Worm (Caenorhabditis elegans) whole organism, early embryonic: ENCODE results near the gene srz-20.

Experiments
- B0310.2 ChIP-seq: sonication (generic microtip); optimal IDR thresholded peaks from 2 replicates; lab custom pipeline; 2016; ENCODE audit warnings: mild to moderate bottlenecking, missing genetic modification characterization, missing compliant biosample characterization
- F13C5.2 ChIP-seq: sonication (generic microtip); optimal IDR thresholded peaks from 2 replicates; lab custom pipeline; 2017; ENCODE audit warnings: mild to moderate bottlenecking, missing genetic modification characterization, inconsistent platforms, missing compliant biosample characterization
- aly-1 ChIP-seq: sonication (generic microtip); optimal IDR thresholded peaks from 2 replicates; lab custom pipeline; 2016; ENCODE audit warnings: missing genetic modification characterization, missing compliant biosample characterization
- ama-1 ChIP-seq: fragments of 150-350 bp; optimal IDR thresholded peaks from 2 replicates; lab custom pipeline; 2014
- ceh-36 ChIP-seq: sonication (generic microtip); optimal IDR thresholded peaks from 2 replicates; lab custom pipeline; 2016; ENCODE audit warnings: missing genetic modification characterization, inconsistent platforms, missing compliant biosample characterization
- ets-7 ChIP-seq: sonication (generic microtip); optimal IDR thresholded peaks from 2 replicates; lab custom pipeline; 2016; ENCODE audit warnings: missing genotype, missing genetic modification characterization, missing compliant biosample characterization
- flt-1 ChIP-seq: fragments of 200-800 bp; sonication (Bioruptor generic); IDR thresholded peaks from 2 replicates; pipeline ENCODE4 v1.3.6; 2022; ENCODE audit warnings: missing genetic modification characterization, missing compliant biosample characterization
- hmbx-1 ChIP-seq: sonication (generic microtip); optimal IDR thresholded peaks from 2 replicates; lab custom pipeline; 2016; ENCODE audit warnings: mild to moderate bottlenecking, missing genetic modification characterization, missing compliant biosample characterization
- hmg-4 ChIP-seq: fragments of 200-800 bp; sonication (Bioruptor generic); optimal IDR thresholded peaks from 2 replicates; lab custom pipeline; 2018; ENCODE audit warnings: mild to moderate bottlenecking, missing genetic modification characterization, missing compliant biosample characterization
- hnd-1 ChIP-seq: sonication (generic microtip); optimal IDR thresholded peaks from 2 replicates; lab custom pipeline; 2016; ENCODE audit warnings: missing genetic modification characterization, missing compliant biosample characterization
- pes-1 ChIP-seq: fragments of 200-800 bp; sonication (Bioruptor generic); IDR thresholded peaks from 2 replicates; pipeline ENCODE4 v1.3.6; 2022; ENCODE audit warnings: missing genetic modification reagents, missing genetic modification characterization, missing compliant biosample characterization
- sea-1 ChIP-seq: fragments of 200-800 bp; sonication (Bioruptor generic); conservative IDR thresholded peaks from 2 replicates; pipeline ENCODE4 v1.3.6; 2022; ENCODE audit warnings: missing genetic modification characterization, missing compliant biosample characterization
- tbx-37 ChIP-seq: fragments of 200-800 bp; sonication (Bioruptor generic); conservative IDR thresholded peaks from 2 replicates; pipeline ENCODE4 v1.3.6; 2022; ENCODE audit warnings: missing genetic modification reagents, missing genetic modification characterization, missing compliant biosample characterization
- tra-4 ChIP-seq: sonication (generic microtip); optimal IDR thresholded peaks from 2 replicates; lab custom pipeline; 2017; ENCODE audit warnings: missing genetic modification characterization, missing compliant biosample characterization

ce11 chrIV:3963498-3963897, 48.1 kb downstream of the srz-20 start:
- TF ChIP-seq ama-1 (lab: Kevin White, UChicago): no peak
- TF ChIP-seq hmg-4 (GFP tag; lab: Kevin White, UChicago): no peak
- TF ChIP-seq tbx-37: no peak
- no peak for TF ChIP-seq pes-1 (GFP tag; lab: Robert Waterston, UW)
- TF ChIP-seq F13C5.2 (tag; lab: Kevin White, UChicago): no peak
- TF ChIP-seq tra-4 (tag; lab: Kevin White, UChicago): no peak
- no peak for TF ChIP-seq aly-1 (tag; lab: Kevin White, UChicago)
- TF ChIP-seq sea-1: no peak
- no peak for TF ChIP-seq ceh-36
- TF ChIP-seq hmbx-1 (tag; lab: Kevin White, UChicago): no peak
- TF ChIP-seq B0310.2 (tag; lab: Kevin White, UChicago): no peak
- TF ChIP-seq flt-1 (GFP tag; lab: Robert Waterston, UW): no peak
- no peak for TF ChIP-seq hnd-1 (tag; lab: Kevin White, UChicago)
- TF ChIP-seq ets-7 (tag; lab: Kevin White, UChicago): no peak
